Fruit fly (Drosophila melanogaster) whole organism, prepupa: Measurements from ENCODE around the gene CG32243.

Experiments
- CG3032 ChIP-seq: fragments of 200-800 bp; optimal IDR thresholded peaks from 2 replicates; lab custom pipeline; 2019; ENCODE audit warnings: missing biosample characterization, mild to moderate bottlenecking, missing genetic modification characterization, moderate library complexity
- salr ChIP-seq, 2 experiments: fragments of 200-800 bp; sonication (Bioruptor generic); optimal IDR thresholded peaks; 3 replicates each; lab custom pipeline; 2016 to 2018; ENCODE audit warnings: missing biosample characterization in 2 of 2, missing genetic modification characterization in 2 of 2, mild to moderate bottlenecking in 1 of 2

- no peak for TF ChIP-seq CG3032 (tag; lab: Kevin White, UChicago)
- TF ChIP-seq salr (GFP tag; optimal IDR thresholded peaks at IDR 0.05; lab: Kevin White, UChicago) = no peak
Measured at dm6 chr3L:4556831-4557355, 15.8 kb upstream of the CG32243 start.
